Worm (Caenorhabditis elegans) whole organism, L4 larva: ENCODE measurements around the gene got-2.2.
A peak's percentile ranks its signal among the peaks of the same experiment; 100 is the strongest.

ENCODE experiments used
- Y5F2A.4 ChIP-seq: fragments of 200-800 bp; sonication (Bioruptor generic); optimal IDR thresholded peaks from 2 replicates; lab custom pipeline; 2018; ENCODE audit warnings: mild to moderate bottlenecking, missing genetic modification characterization, missing compliant biosample characterization
- ZK546.5 ChIP-seq, 2 experiments: sonication (generic microtip); optimal IDR thresholded peaks; 2 replicates each; lab custom pipeline; 2017; ENCODE audit warnings: missing biosample characterization in 2 of 2, missing genetic modification characterization in 2 of 2
- aha-1 ChIP-seq: fragments of 150-350 bp; peaks from one replicate; lab custom pipeline; 2014; ENCODE audit warnings: missing biosample characterization, missing genetic modification characterization
- aly-2 ChIP-seq: sonication (generic microtip); optimal IDR thresholded peaks from 2 replicates; lab custom pipeline; 2018; ENCODE audit warnings: missing biosample characterization, missing genetic modification characterization
- ama-1 ChIP-seq: fragments of 150-350 bp; optimal IDR thresholded peaks from 2 replicates; lab custom pipeline; 2014; ENCODE audit warnings: inconsistent platforms, mixed read lengths
- attf-4 ChIP-seq: sonication (generic microtip); optimal IDR thresholded peaks from 3 replicates; lab custom pipeline; 2017; ENCODE audit warnings: missing biosample characterization, missing genetic modification characterization
- ceh-82 ChIP-seq: sonication (generic microtip); optimal IDR thresholded peaks from 2 replicates; lab custom pipeline; 2017; ENCODE audit warnings: missing biosample characterization, missing genetic modification characterization
- daf-12 ChIP-seq: fragments of 150-350 bp; optimal IDR thresholded peaks from 2 replicates; lab custom pipeline; 2014; ENCODE audit warnings: missing biosample characterization, missing genetic modification reagents, missing genetic modification characterization
- daf-8 ChIP-seq: fragments of 200-800 bp; sonication (Bioruptor generic); IDR thresholded peaks from 2 replicates; pipeline ENCODE4 v1.3.6; 2022; ENCODE audit warnings: missing genetic modification characterization, missing compliant biosample characterization
- dve-1 ChIP-seq: sonication (generic microtip); optimal IDR thresholded peaks from 2 replicates; lab custom pipeline; 2017; ENCODE audit warnings: antibody characterized with exemption, mild to moderate bottlenecking, missing genetic modification characterization, missing compliant biosample characterization; ENCODE audit not compliant: insufficient read depth
- egl-27 ChIP-seq: sonication (generic microtip); optimal IDR thresholded peaks from 3 replicates; lab custom pipeline; 2017; ENCODE audit warnings: missing biosample characterization, missing genetic modification reagents, missing genetic modification characterization
- hlh-11 ChIP-seq: fragments of 200-800 bp; sonication (Bioruptor generic); optimal IDR thresholded peaks from 2 replicates; lab custom pipeline; 2018; ENCODE audit warnings: mild to moderate bottlenecking, missing genetic modification characterization, missing compliant biosample characterization
- hlh-30 ChIP-seq: sonication (generic microtip); optimal IDR thresholded peaks from 2 replicates; lab custom pipeline; 2017; ENCODE audit warnings: antibody characterized with exemption, mild to moderate bottlenecking, missing genetic modification characterization, missing compliant biosample characterization; ENCODE audit not compliant: insufficient read depth
- lim-7 ChIP-seq: fragments of 200-800 bp; sonication (Bioruptor generic); IDR thresholded peaks from 2 replicates; pipeline ENCODE4 v1.3.6; 2022; ENCODE audit warnings: missing genetic modification characterization, missing compliant biosample characterization
- lin-1 ChIP-seq: fragments of 200-800 bp; sonication (Bioruptor generic); IDR thresholded peaks from 2 replicates; pipeline ENCODE4 v1.3.6; 2022; ENCODE audit warnings: missing genetic modification reagents, missing genetic modification characterization, missing compliant biosample characterization
- lin-38 ChIP-seq: fragments of 200-800 bp; sonication (Bioruptor generic); IDR thresholded peaks from 2 replicates; pipeline ENCODE4 v1.3.6; 2022; ENCODE audit warnings: missing genetic modification reagents, missing genetic modification characterization, missing compliant biosample characterization
- lsy-2 ChIP-seq, 2 experiments: fragments of 150-350 bp in 1 of 2; sonication (generic microtip) in 1 of 2; optimal IDR thresholded peaks; 2 replicates each; lab custom pipeline; 2014 to 2017; ENCODE audit warnings: missing biosample characterization in 2 of 2, missing genetic modification characterization in 2 of 2
- madf-5 ChIP-seq, 2 experiments: fragments of 200-800 bp; sonication (Bioruptor generic); IDR thresholded peaks; 2 replicates each; pipeline ENCODE4 v1.3.6; 2022; ENCODE audit warnings: missing compliant biosample characterization in 2 of 2, missing genetic modification characterization in 2 of 2
- mdl-1 ChIP-seq, 2 experiments: fragments of 150-350 bp in 1 of 2; sonication (generic microtip) in 1 of 2; optimal IDR thresholded peaks; 2 replicates each; lab custom pipeline; 2014 to 2017; ENCODE audit warnings: missing biosample characterization in 2 of 2, missing genetic modification characterization in 2 of 2
- mdt-29 ChIP-seq: fragments of 200-800 bp; sonication (Bioruptor generic); IDR thresholded peaks from 2 replicates; pipeline ENCODE4 v1.3.6; 2022; ENCODE audit warnings: missing genetic modification reagents, missing genetic modification characterization, missing compliant biosample characterization
- mep-1 ChIP-seq: fragments of 150-350 bp; sonication (generic microtip); optimal IDR thresholded peaks from 3 replicates; lab custom pipeline; 2014; ENCODE audit warnings: missing biosample characterization, missing genetic modification characterization
- mxl-2 ChIP-seq: fragments of 200-800 bp; sonication (Bioruptor generic); conservative IDR thresholded peaks from 2 replicates; pipeline ENCODE4 v1.3.6; 2022; ENCODE audit warnings: missing genetic modification reagents, missing genetic modification characterization, missing compliant biosample characterization
- mxl-3 ChIP-seq: fragments of 200-800 bp; sonication (Bioruptor generic); optimal IDR thresholded peaks from 2 replicates; lab custom pipeline; 2018; ENCODE audit warnings: mild to moderate bottlenecking, missing genetic modification characterization, missing compliant biosample characterization
- nhr-102 ChIP-seq: sonication (generic microtip); optimal IDR thresholded peaks from 2 replicates; lab custom pipeline; 2016; ENCODE audit warnings: mild to moderate bottlenecking, missing genetic modification characterization, moderate library complexity, missing compliant biosample characterization
- nhr-11 ChIP-seq: fragments of 150-350 bp; optimal IDR thresholded peaks from 2 replicates; lab custom pipeline; 2014; ENCODE audit warnings: missing biosample characterization, missing genetic modification characterization
- nhr-237 ChIP-seq: sonication (generic microtip); optimal IDR thresholded peaks from 2 replicates; lab custom pipeline; 2017; ENCODE audit warnings: missing biosample characterization, missing genetic modification characterization
- nhr-28 ChIP-seq: fragments of 150-350 bp; optimal IDR thresholded peaks from 2 replicates; lab custom pipeline; 2014; ENCODE audit warnings: missing biosample characterization, missing genetic modification characterization
- nhr-6 ChIP-seq: fragments of 150-350 bp; optimal IDR thresholded peaks from 2 replicates; lab custom pipeline; 2014; ENCODE audit warnings: missing biosample characterization, missing genetic modification characterization
- pha-4 ChIP-seq, 2 experiments: fragments of 150-350 bp in 1 of 2; fragments of 200-800 bp in 1 of 2; sonication (Bioruptor generic) in 1 of 2; IDR thresholded peaks in 1 of 2; optimal IDR thresholded peaks in 1 of 2; 2 replicates each; pipeline versions ENCODE4 v1.3.6 to Lab custom; 2014 to 2022; ENCODE audit warnings: missing genetic modification characterization in 2 of 2, missing genetic modification reagents in 2 of 2, missing biosample characterization in 1 of 2, missing compliant biosample characterization in 1 of 2
- set-16 ChIP-seq: fragments of 200-800 bp; sonication (Bioruptor generic); IDR thresholded peaks from 2 replicates; pipeline ENCODE4 v1.3.6; 2022; ENCODE audit warnings: missing genetic modification reagents, missing genetic modification characterization, missing compliant biosample characterization
- skn-1 ChIP-seq: fragments of 150-350 bp; optimal IDR thresholded peaks from 2 replicates; lab custom pipeline; 2014; ENCODE audit warnings: missing biosample characterization, missing genetic modification characterization
- snpc-4 ChIP-seq: fragments of 150-350 bp; optimal IDR thresholded peaks from 2 replicates; lab custom pipeline; 2014; ENCODE audit warnings: missing biosample characterization, missing genetic modification characterization
- spr-1 ChIP-seq: sonication (generic microtip); optimal IDR thresholded peaks from 2 replicates; lab custom pipeline; 2016; ENCODE audit warnings: mild to moderate bottlenecking, missing genetic modification characterization, missing compliant biosample characterization
- unc-39 ChIP-seq: sonication (generic microtip); optimal IDR thresholded peaks from 2 replicates; lab custom pipeline; 2017; ENCODE audit warnings: missing biosample characterization, missing genetic modification characterization
- unc-62 ChIP-seq, 3 experiments: fragments of 150-350 bp in 1 of 3; sonication (generic microtip); optimal IDR thresholded peaks in 2 of 3; peaks in 1 of 3; 1 replicate in 1 of 3; 2 replicates in 2 of 3; lab custom pipeline; 2014 to 2017; ENCODE audit warnings: missing biosample characterization in 3 of 3, missing genetic modification characterization in 3 of 3, missing genetic modification reagents in 3 of 3, missing genotype in 1 of 3
- vab-7 ChIP-seq: fragments of 200-800 bp; sonication (Bioruptor generic); IDR thresholded peaks from 2 replicates; pipeline ENCODE4 v1.3.6; 2022; ENCODE audit warnings: missing genetic modification reagents, missing genetic modification characterization, missing compliant biosample characterization
- zag-1 ChIP-seq: fragments of 150-350 bp; optimal IDR thresholded peaks from 2 replicates; lab custom pipeline; 2014; ENCODE audit warnings: missing biosample characterization, missing genetic modification characterization
- zfp-2 ChIP-seq: sonication (generic microtip); optimal IDR thresholded peaks from 2 replicates; lab custom pipeline; 2016; ENCODE audit warnings: mild to moderate bottlenecking, missing genetic modification characterization, missing compliant biosample characterization
- zfp-3 ChIP-seq: fragments of 200-800 bp; sonication (Bioruptor generic); conservative IDR thresholded peaks from 2 replicates; pipeline ENCODE4 v1.3.6; 2022; ENCODE audit warnings: missing genetic modification reagents, missing genetic modification characterization, missing compliant biosample characterization
- zip-2 ChIP-seq: fragments of 150-350 bp; optimal IDR thresholded peaks from 2 replicates; lab custom pipeline; 2014; ENCODE audit warnings: missing biosample characterization, missing genetic modification characterization
- ztf-7 ChIP-seq: fragments of 150-350 bp; optimal IDR thresholded peaks from 2 replicates; lab custom pipeline; 2014; ENCODE audit warnings: missing biosample characterization, missing genetic modification characterization

Gene got-2.2

ce11 chrX:6194191-6194724 lies 46.5 kb upstream of the got-2.2 start, which contains the start of gene ceh-54:
ceh-54 (minus strand) TSS chrX:6194241.
- TF ChIP-seq egl-27 (tag; lab: Kevin White, UChicago) (no peak), daf-8 (no peak), nhr-102 (tag; lab: Kevin White, UChicago) (no peak), mxl-2 (GFP tag; lab: Robert Waterston, UW) (no peak), madf-5 (GFP tag; IDR thresholded peaks at IDR 0.05; lab: Robert Waterston, UW) (no peak), hlh-11 (tag; lab: Kevin White, UChicago) (no peak), zfp-2 (tag; lab: Kevin White, UChicago) (no peak), ZK546.5 (tag; optimal IDR thresholded peaks at IDR 0.05; lab: Kevin White, UChicago) (no peak), set-16 (no peak), ztf-7 (tag; lab: Kevin White, UChicago) (no peak), ceh-82 (tag; lab: Kevin White, UChicago) (no peak), vab-7 (no peak), Y5F2A.4 (GFP tag; lab: Kevin White, UChicago) (no peak), nhr-237 (tag; lab: Kevin White, UChicago) (no peak), unc-39 (tag; lab: Kevin White, UChicago) (no peak), mdt-29 (GFP tag; lab: Robert Waterston, UW) (no peak), spr-1 (tag; lab: Kevin White, UChicago) (no peak), aly-2 (tag; lab: Kevin White, UChicago) (no peak), nhr-11 (tag; lab: Kevin White, UChicago) (no peak), skn-1 (tag; lab: Kevin White, UChicago) (no peak)

- TF ChIP-seq lim-7 (GFP tag; lab: Robert Waterston, UW) (no peak), mxl-3 (peak; percentile 33), zip-2 (tag; lab: Kevin White, UChicago) (no peak), skn-1 (tag; lab: Kevin White, UChicago) (no peak)
These were observed 44.2 kb upstream of the got-2.2 start, which contains the start of gene daf-9 for ce11 chrX:6196627-6197026. daf-9 (plus strand) TSS chrX:6196927.

ce11 chrX:6201542-6201941 lies 39.2 kb upstream of the got-2.2 start:
- TF ChIP-seq pha-4 (GFP tag; IDR thresholded peaks at IDR 0.05; lab: Robert Waterston, UW) (no peak), pha-4 (tag; optimal IDR thresholded peaks at IDR 0.05; lab: Kevin White, UChicago) (no peak), dve-1 (tag; lab: Kevin White, UChicago) (peak; percentile 3), daf-12 (tag; lab: Kevin White, UChicago) (no peak), lin-38 (GFP tag; lab: Robert Waterston, UW) (no peak), mxl-3 (peak; percentile 66), lsy-2 (tag; optimal IDR thresholded peaks at IDR 0.05; lab: Kevin White, UChicago) (peak in 1 of 2 experiments; percentile 57), aha-1 (tag; lab: Kevin White, UChicago) (peak; percentile 79), mdl-1 (tag; optimal IDR thresholded peaks at IDR 0.05; lab: Kevin White, UChicago) (peak in 1 of 2 experiments; percentile 48), attf-4 (no peak), zfp-3 (GFP tag; lab: Robert Waterston, UW) (0 out of 2 replicates have a peak, but pooled peaks have one; percentile 17), hlh-30 (tag; lab: Kevin White, UChicago) (peak; percentile 76), hlh-11 (tag; lab: Kevin White, UChicago) (peak; percentile 43), nhr-6 (tag; lab: Kevin White, UChicago) (peak; percentile 2), ama-1 (lab: Kevin White, UChicago) (peak; percentile 29), mep-1 (tag; lab: Kevin White, UChicago) (peak; percentile 62), nhr-28 (peak; percentile 58), zag-1 (tag; lab: Kevin White, UChicago) (no peak), lin-1 (no peak), snpc-4 (tag; lab: Kevin White, UChicago) (no peak), unc-62 (GFP tag; optimal IDR thresholded peaks at IDR 0.05 in 1 of 2; lab: Kevin White, UChicago) (peak in 1 of 2 experiments; percentile 93), unc-62 (tag; optimal IDR thresholded peaks at IDR 0.05; lab: Kevin White, UChicago) (no peak)
